Worm (Caenorhabditis elegans): ENCODE results near the gene K12D12.5.

K12D12.5 gene

ce11 chrII:11874674-11875198 is 13.9 kb downstream of the K12D12.5 start, which contains the start of the genes npp-3 and top-2 (continued):
- TF ChIP-seq sma-9 (GFP tag; optimal IDR thresholded peaks at IDR 0.05) = peak; percentile 92
- TF ChIP-seq sma-9 (tag; optimal IDR thresholded peaks at IDR 0.05) = no peak
- TF ChIP-seq nhr-21 (tag; optimal IDR thresholded peaks at IDR 0.05) = peak; percentile 92

- TF ChIP-seq alr-1 (tag; optimal IDR thresholded peaks at IDR 0.05) (no peak), nhr-11 (tag; optimal IDR thresholded peaks at IDR 0.05) (no peak), nhr-6 (tag; optimal IDR thresholded peaks at IDR 0.05) (no peak), skn-1 (tag; optimal IDR thresholded peaks at IDR 0.05) (no peak), ama-1 (optimal IDR thresholded peaks at IDR 0.05) (no peak), Y55F3AM.14 (GFP tag; optimal IDR thresholded peaks at IDR 0.05) (no peak), lin-11 (tag; optimal IDR thresholded peaks at IDR 0.05) (no peak), nhr-12 (tag; optimal IDR thresholded peaks at IDR 0.05) (no peak), elt-1 (tag; optimal IDR thresholded peaks at IDR 0.05) (no peak), unc-39 (tag; optimal IDR thresholded peaks at IDR 0.05) (no peak), zag-1 (tag; optimal IDR thresholded peaks at IDR 0.05) (no peak), sma-9 (GFP tag; optimal IDR thresholded peaks at IDR 0.05) (no peak), sma-9 (tag; optimal IDR thresholded peaks at IDR 0.05) (no peak), lin-13 (GFP tag; optimal IDR thresholded peaks at IDR 0.05) (no peak), peb-1 (tag; optimal IDR thresholded peaks at IDR 0.05) (no peak), nhr-23 (tag; optimal IDR thresholded peaks at IDR 0.05) (no peak), ceh-82 (tag; optimal IDR thresholded peaks at IDR 0.05) (no peak), nhr-237 (tag; optimal IDR thresholded peaks at IDR 0.05) (no peak), crh-2 (tag; optimal IDR thresholded peaks at IDR 0.05) (no peak), snpc-4 (tag; optimal IDR thresholded peaks at IDR 0.05) (no peak)
These were observed 19.0 kb downstream of the K12D12.5 start for ce11 chrII:11879784-11880183.

ce11 chrII:11880456-11881353 is 19.9 kb downstream of the K12D12.5 start:
- TF ChIP-seq crh-2 (tag; optimal IDR thresholded peaks at IDR 0.05) = peak; percentile 17
- TF ChIP-seq ama-1 (optimal IDR thresholded peaks at IDR 0.05) = peak; percentile 64
- TF ChIP-seq zag-1 (tag; optimal IDR thresholded peaks at IDR 0.05) = no peak
- TF ChIP-seq nhr-25 (tag; optimal IDR thresholded peaks at IDR 0.05) = peak; percentile 69
- TF ChIP-seq snpc-4 (tag; optimal IDR thresholded peaks at IDR 0.05) = no peak
- peak; percentile 97 for TF ChIP-seq blmp-1 (tag; optimal IDR thresholded peaks at IDR 0.05; ENCODE audit: insufficient read depth)
- TF ChIP-seq skn-1 (tag; optimal IDR thresholded peaks at IDR 0.05) = no peak
- no peak for TF ChIP-seq mbf-1 (tag; optimal IDR thresholded peaks at IDR 0.05)
- TF ChIP-seq nhr-129 (tag; optimal IDR thresholded peaks at IDR 0.05) = peak; percentile 36
- TF ChIP-seq ceh-16 (tag; optimal IDR thresholded peaks at IDR 0.05) = peak; percentile 10

- no peak for TF ChIP-seq nhr-237 (tag; optimal IDR thresholded peaks at IDR 0.05)
- no peak for TF ChIP-seq fos-1 (tag; optimal IDR thresholded peaks at IDR 0.05)
- no peak for TF ChIP-seq aly-2 (tag; optimal IDR thresholded peaks at IDR 0.05)
- no peak for TF ChIP-seq peb-1 (tag; optimal IDR thresholded peaks at IDR 0.05)
- no peak for TF ChIP-seq nhr-23 (tag; optimal IDR thresholded peaks at IDR 0.05)
- no peak for TF ChIP-seq unc-55 (GFP tag; optimal IDR thresholded peaks at IDR 0.05)
- TF ChIP-seq Y55F3AM.14 (GFP tag; optimal IDR thresholded peaks at IDR 0.05) = no peak
- no peak for TF ChIP-seq mdl-1 (tag; optimal IDR thresholded peaks at IDR 0.05)
- no peak for TF ChIP-seq F13H6.1 (tag; optimal IDR thresholded peaks at IDR 0.05)
These were observed 22.8 kb downstream of the K12D12.5 start, which contains the start of gene ZK930.6 for ce11 chrII:11883648-11884047. TSS of gene ZK930.6 (plus strand) at chrII:11883948.

- TF ChIP-seq gmeb-1 (tag; optimal IDR thresholded peaks at IDR 0.05) = no peak
- TF ChIP-seq egl-27 (tag; optimal IDR thresholded peaks at IDR 0.05) = no peak
- TF ChIP-seq skn-1 (tag; optimal IDR thresholded peaks at IDR 0.05) = no peak
- no peak for TF ChIP-seq nhr-237 (tag; optimal IDR thresholded peaks at IDR 0.05)
- no peak for TF ChIP-seq nhr-77 (tag; optimal IDR thresholded peaks at IDR 0.05)
- TF ChIP-seq unc-39 (tag; optimal IDR thresholded peaks at IDR 0.05) = no peak
- TF ChIP-seq lin-39 (tag; optimal IDR thresholded peaks at IDR 0.05) = no peak
- no peak for TF ChIP-seq mab-5 (tag; optimal IDR thresholded peaks at IDR 0.05)
- TF ChIP-seq lin-11 (tag; optimal IDR thresholded peaks at IDR 0.05) = no peak
- TF ChIP-seq mdl-1 (tag; optimal IDR thresholded peaks at IDR 0.05) = no peak
- no peak for TF ChIP-seq nhr-21 (tag; optimal IDR thresholded peaks at IDR 0.05)
- no peak for TF ChIP-seq alr-1 (tag; optimal IDR thresholded peaks at IDR 0.05)
- TF ChIP-seq elt-3 (tag; optimal IDR thresholded peaks at IDR 0.05) = no peak
- no peak for TF ChIP-seq ceh-82 (tag; optimal IDR thresholded peaks at IDR 0.05)
- TF ChIP-seq sma-9 (GFP tag; optimal IDR thresholded peaks at IDR 0.05) = no peak
- no peak for TF ChIP-seq sma-9 (tag; optimal IDR thresholded peaks at IDR 0.05)
- TF ChIP-seq aly-2 (tag; optimal IDR thresholded peaks at IDR 0.05) = no peak
- TF ChIP-seq nhr-129 (tag; optimal IDR thresholded peaks at IDR 0.05) = no peak
- no peak for TF ChIP-seq dmd-4 (tag; optimal IDR thresholded peaks at IDR 0.05)
These were observed 26.9 kb downstream of the K12D12.5 start for ce11 chrII:11887724-11888123.
